Worm (Caenorhabditis elegans) whole organism, young adult: ENCODE data around the gene cyp-33E3.
A peak's percentile ranks its signal among the peaks of the same experiment; 100 is the strongest.

ENCODE experiments used
- C06A6.2 ChIP-seq: fragments of 200-800 bp; sonication (Bioruptor generic); conservative IDR thresholded peaks from 2 replicates; pipeline ENCODE4 v1.3.6; 2022; ENCODE audit warnings: missing genetic modification characterization, missing compliant biosample characterization
- C17E4.6 ChIP-seq: fragments of 200-800 bp; sonication (Bioruptor generic); IDR thresholded peaks from 2 replicates; pipeline ENCODE4 v1.3.6; 2022; ENCODE audit warnings: missing genetic modification reagents, missing genetic modification characterization, missing compliant biosample characterization
- F57C9.4 ChIP-seq: sonication (generic microtip); optimal IDR thresholded peaks from 2 replicates; lab custom pipeline; 2017; ENCODE audit warnings: mild to moderate bottlenecking, missing genetic modification characterization, missing compliant biosample characterization
- T07F8.4 ChIP-seq: sonication (generic microtip); optimal IDR thresholded peaks from 2 replicates; lab custom pipeline; 2016; ENCODE audit warnings: mild to moderate bottlenecking, missing genetic modification characterization, moderate library complexity, missing compliant biosample characterization
- Y53F4B.3 ChIP-seq: fragments of 200-800 bp; sonication (Bioruptor generic); IDR thresholded peaks from 2 replicates; pipeline ENCODE4 v1.3.6; 2022; ENCODE audit warnings: missing genetic modification reagents, missing genetic modification characterization, missing compliant biosample characterization
- Y53G8AR.9 ChIP-seq: fragments of 200-800 bp; sonication (Bioruptor generic); conservative IDR thresholded peaks from 2 replicates; pipeline ENCODE4 v1.3.6; 2022; ENCODE audit warnings: missing genetic modification reagents, missing genetic modification characterization, missing compliant biosample characterization
- Y79H2A.3 ChIP-seq: fragments of 200-800 bp; sonication (Bioruptor generic); conservative IDR thresholded peaks from 2 replicates; pipeline ENCODE4 v1.3.6; 2022; ENCODE audit warnings: missing genetic modification reagents, missing genetic modification characterization, missing compliant biosample characterization
- Y95B8A.8 ChIP-seq: fragments of 200-800 bp; sonication (Bioruptor generic); IDR thresholded peaks from 2 replicates; pipeline ENCODE4 v1.3.6; 2022; ENCODE audit warnings: missing genetic modification reagents, missing genetic modification characterization, missing compliant biosample characterization
- ama-1 ChIP-seq, 3 experiments: fragments of 150-350 bp in 1 of 3; sonication (generic microtip) in 2 of 3; optimal IDR thresholded peaks; 2 replicates each; lab custom pipeline; 2014 to 2018; ENCODE audit warnings: missing biosample characterization in 2 of 3, missing genetic modification characterization in 2 of 3, missing genetic modification reagents in 2 of 3
- atf-7 ChIP-seq: sonication (generic microtip); optimal IDR thresholded peaks from 2 replicates; lab custom pipeline; 2017; ENCODE audit warnings: mild to moderate bottlenecking, missing genetic modification characterization, missing compliant biosample characterization
- attf-3 ChIP-seq: fragments of 200-800 bp; sonication (Bioruptor generic); conservative IDR thresholded peaks from 2 replicates; pipeline ENCODE4 v1.3.6; 2022; ENCODE audit warnings: missing genetic modification reagents, missing genetic modification characterization, missing compliant biosample characterization
- attf-5 ChIP-seq: fragments of 200-800 bp; sonication (Bioruptor generic); optimal IDR thresholded peaks from 2 replicates; lab custom pipeline; 2018; ENCODE audit warnings: mild to moderate bottlenecking, missing genetic modification characterization, missing compliant biosample characterization
- bed-2 ChIP-seq: fragments of 200-800 bp; sonication (Bioruptor generic); IDR thresholded peaks from 2 replicates; pipeline ENCODE4 v1.3.6; 2022; ENCODE audit warnings: missing genetic modification reagents, missing genetic modification characterization, missing compliant biosample characterization
- cebp-1 ChIP-seq, 2 experiments: fragments of 200-800 bp in 1 of 2; sonication (Bioruptor generic) in 1 of 2; sonication (generic microtip) in 1 of 2; IDR thresholded peaks in 1 of 2; optimal IDR thresholded peaks in 1 of 2; 2 replicates each; pipeline versions ENCODE4 v1.3.6 to Lab custom; 2017 to 2022; ENCODE audit warnings: missing compliant biosample characterization in 2 of 2, missing genetic modification characterization in 2 of 2, mild to moderate bottlenecking in 1 of 2, missing genetic modification reagents in 1 of 2, moderate library complexity in 1 of 2
- ceh-100 ChIP-seq: fragments of 200-800 bp; sonication (Bioruptor generic); IDR thresholded peaks from 2 replicates; pipeline ENCODE4 v1.3.6; 2022; ENCODE audit warnings: missing genetic modification reagents, missing genetic modification characterization, missing compliant biosample characterization
- ceh-27 ChIP-seq: fragments of 200-800 bp; sonication (Bioruptor generic); optimal IDR thresholded peaks from 2 replicates; lab custom pipeline; 2018; ENCODE audit warnings: mild to moderate bottlenecking, missing genetic modification characterization, moderate library complexity, missing compliant biosample characterization
- chd-7 ChIP-seq: sonication (generic microtip); optimal IDR thresholded peaks from 2 replicates; lab custom pipeline; 2016; ENCODE audit warnings: mild to moderate bottlenecking, missing genetic modification characterization, moderate library complexity, missing compliant biosample characterization
- ekl-4 ChIP-seq: fragments of 200-800 bp; sonication (Bioruptor generic); IDR thresholded peaks from 2 replicates; pipeline ENCODE4 v1.3.6; 2022; ENCODE audit warnings: missing genetic modification reagents, missing genetic modification characterization, missing compliant biosample characterization
- hmg-20 ChIP-seq: fragments of 200-800 bp; sonication (Bioruptor generic); IDR thresholded peaks from 2 replicates; pipeline ENCODE4 v1.3.6; 2022; ENCODE audit warnings: missing genetic modification reagents, missing genetic modification characterization, missing compliant biosample characterization
- hrde-1 ChIP-seq: sonication (generic microtip); optimal IDR thresholded peaks from 2 replicates; lab custom pipeline; 2016; ENCODE audit warnings: missing genetic modification characterization, mild to moderate bottlenecking, missing compliant biosample characterization, moderate library complexity, missing genotype, missing genetic modification reagents, borderline replicate concordance
- hsf-1 ChIP-seq: fragments of 200-800 bp; sonication (Bioruptor generic); IDR thresholded peaks from 2 replicates; pipeline ENCODE4 v1.3.6; 2022; ENCODE audit warnings: missing genetic modification reagents, missing genetic modification characterization, missing compliant biosample characterization
- lag-1 ChIP-seq: fragments of 200-800 bp; sonication (Bioruptor generic); IDR thresholded peaks from 2 replicates; pipeline ENCODE4 v1.3.6; 2022; ENCODE audit warnings: missing genetic modification reagents, missing genetic modification characterization, missing compliant biosample characterization
- let-526 ChIP-seq: fragments of 200-800 bp; sonication (Bioruptor generic); IDR thresholded peaks from 2 replicates; pipeline ENCODE4 v1.3.6; 2022; ENCODE audit warnings: missing genetic modification reagents, missing genetic modification characterization, missing compliant biosample characterization
- let-607 ChIP-seq, 2 experiments: fragments of 200-800 bp in 1 of 2; sonication (Bioruptor generic) in 1 of 2; sonication (generic microtip) in 1 of 2; optimal IDR thresholded peaks; 2 replicates each; lab custom pipeline; 2016 to 2018; ENCODE audit warnings: mild to moderate bottlenecking in 2 of 2, missing compliant biosample characterization in 2 of 2, missing genetic modification characterization in 2 of 2, moderate library complexity in 2 of 2, missing genotype in 1 of 2
- lin-35 ChIP-seq, 3 experiments: fragments of 150-350 bp in 2 of 3; sonication (generic microtip) in 1 of 3; optimal IDR thresholded peaks; 2 replicates each; lab custom pipeline; 2014 to 2018; ENCODE audit warnings: missing biosample characterization in 3 of 3, missing genetic modification characterization in 3 of 3, missing genetic modification reagents in 3 of 3
- lin-40 ChIP-seq: sonication (generic microtip); optimal IDR thresholded peaks from 2 replicates; lab custom pipeline; 2016; ENCODE audit warnings: missing genetic modification characterization, mild to moderate bottlenecking, missing compliant biosample characterization, missing genotype, missing genetic modification reagents
- lir-1 ChIP-seq: fragments of 200-800 bp; sonication (Bioruptor generic); conservative IDR thresholded peaks from 2 replicates; pipeline ENCODE4 v1.3.6; 2022; ENCODE audit warnings: missing genetic modification reagents, missing genetic modification characterization, missing compliant biosample characterization
- madf-10 ChIP-seq: sonication (generic microtip); optimal IDR thresholded peaks from 2 replicates; lab custom pipeline; 2016; ENCODE audit warnings: mild to moderate bottlenecking, missing genetic modification characterization, missing compliant biosample characterization
- madf-3 ChIP-seq: fragments of 200-800 bp; sonication (Bioruptor generic); IDR thresholded peaks from 2 replicates; pipeline ENCODE4 v1.3.6; 2022; ENCODE audit warnings: missing genetic modification reagents, missing genetic modification characterization, missing compliant biosample characterization
- madf-8 ChIP-seq: fragments of 200-800 bp; sonication (Bioruptor generic); conservative IDR thresholded peaks from 2 replicates; pipeline ENCODE4 v1.3.6; 2022; ENCODE audit warnings: missing genetic modification reagents, missing genetic modification characterization, missing compliant biosample characterization
- mel-28 ChIP-seq: sonication (generic microtip); optimal IDR thresholded peaks from 2 replicates; lab custom pipeline; 2016; ENCODE audit warnings: borderline replicate concordance, mild to moderate bottlenecking, missing genetic modification characterization, missing compliant biosample characterization
- nfyb-1 ChIP-seq: fragments of 200-800 bp; sonication (Bioruptor generic); IDR thresholded peaks from 2 replicates; pipeline ENCODE4 v1.3.6; 2022; ENCODE audit warnings: missing genetic modification reagents, missing genetic modification characterization, missing compliant biosample characterization
- nhr-80 ChIP-seq: sonication (generic microtip); optimal IDR thresholded peaks from 2 replicates; lab custom pipeline; 2016; ENCODE audit warnings: missing genetic modification characterization, missing compliant biosample characterization
- snpc-1.1 ChIP-seq: sonication (generic microtip); optimal IDR thresholded peaks from 2 replicates; lab custom pipeline; 2017; ENCODE audit warnings: missing genetic modification characterization, mild to moderate bottlenecking, missing compliant biosample characterization, antibody characterized with exemption, moderate library complexity, missing genotype, missing genetic modification reagents; ENCODE audit not compliant: insufficient read depth
- snpc-1.3 ChIP-seq: sonication (generic microtip); optimal IDR thresholded peaks from 2 replicates; lab custom pipeline; 2017; ENCODE audit warnings: missing genetic modification characterization, mild to moderate bottlenecking, missing compliant biosample characterization, antibody characterized with exemption, moderate library complexity, missing genotype, missing genetic modification reagents; ENCODE audit not compliant: insufficient read depth
- snpc-4 ChIP-seq, 5 experiments: fragments of 150-350 bp in 1 of 5; sonication (generic microtip) in 4 of 5; optimal IDR thresholded peaks; 2 replicates each; lab custom pipeline; 2014 to 2018; ENCODE audit warnings: missing genetic modification characterization in 5 of 5, missing biosample characterization in 3 of 5, antibody characterized with exemption in 2 of 5, mild to moderate bottlenecking in 2 of 5, missing compliant biosample characterization in 2 of 5, missing genotype in 2 of 5, moderate library complexity in 2 of 5, missing genetic modification reagents in 1 of 5
- somi-1 ChIP-seq: fragments of 200-800 bp; sonication (Bioruptor generic); optimal IDR thresholded peaks from 2 replicates; lab custom pipeline; 2018; ENCODE audit warnings: mild to moderate bottlenecking, missing genetic modification characterization, missing compliant biosample characterization
- tbp1 ChIP-seq: fragments of 200-800 bp; sonication (Bioruptor generic); optimal IDR thresholded peaks from 2 replicates; lab custom pipeline; 2018; ENCODE audit warnings: mild to moderate bottlenecking, missing genetic modification characterization, missing compliant biosample characterization
- unc-130 ChIP-seq: sonication (generic microtip); optimal IDR thresholded peaks from 2 replicates; lab custom pipeline; 2016; ENCODE audit warnings: missing genetic modification reagents, missing genetic modification characterization, missing compliant biosample characterization
- unc-62 ChIP-seq: fragments of 150-350 bp; optimal IDR thresholded peaks from 2 replicates; lab custom pipeline; 2014; ENCODE audit warnings: missing biosample characterization, missing genetic modification reagents, missing genetic modification characterization
- zim-3 ChIP-seq: sonication (generic microtip); optimal IDR thresholded peaks from 2 replicates; lab custom pipeline; 2017; ENCODE audit warnings: mild to moderate bottlenecking, missing genetic modification characterization, moderate library complexity, missing compliant biosample characterization

cyp-33E3 gene

ce11 chrIV:8585076-8586033 lies 29.4 kb upstream of the cyp-33E3 start, which contains the start of gene catp-7:
Gene catp-7 (plus strand): TSS chrIV:8585983.
- TF ChIP-seq ekl-4 (GFP tag; lab: Robert Waterston, UW) (no peak), cebp-1 (GFP tag; IDR thresholded peaks at IDR 0.05; lab: Robert Waterston, UW) (no peak), cebp-1 (tag; optimal IDR thresholded peaks at IDR 0.05; lab: Kevin White, UChicago) (peak; percentile 58), let-607 (tag; optimal IDR thresholded peaks at IDR 0.05; lab: Kevin White, UChicago) (peak in 1 of 2 experiments; percentile 44), atf-7 (tag; lab: Kevin White, UChicago) (peak; percentile 60), F57C9.4 (no peak), hsf-1 (GFP tag; lab: Robert Waterston, UW) (peak; percentile 84; the same call in 1 of the 2 replicates), unc-130 (no peak), attf-3 (no peak), lag-1 (GFP tag; lab: Robert Waterston, UW) (no peak), zim-3 (no peak), madf-8 (no peak), hrde-1 (no peak), T07F8.4 (no peak), nhr-80 (tag; lab: Kevin White, UChicago) (peak; percentile 87), attf-5 (peak; percentile 22), Y79H2A.3 (GFP tag; lab: Robert Waterston, UW) (no peak), C06A6.2 (GFP tag; lab: Robert Waterston, UW) (no peak), let-526 (GFP tag; lab: Robert Waterston, UW) (0 out of 2 replicates have a peak, but pooled peaks have one; percentile 5), ceh-100 (GFP tag; lab: Robert Waterston, UW) (no peak), Y53G8AR.9 (0 out of 2 replicates have a peak, but pooled peaks have one; percentile 41), Y53F4B.3 (no peak), C17E4.6 (GFP tag; lab: Robert Waterston, UW) (no peak), nfyb-1 (peak; percentile 60; the same call in 1 of the 2 replicates), ama-1 (optimal IDR thresholded peaks at IDR 0.05; lab: Kevin White, UChicago) (no peak), ama-1 (GFP tag; optimal IDR thresholded peaks at IDR 0.05; lab: Kevin White, UChicago) (no peak), chd-7 (tag; lab: Kevin White, UChicago) (peak; percentile 42), snpc-4 (GFP tag; optimal IDR thresholded peaks at IDR 0.05; lab: Kevin White, UChicago) (no peak), snpc-4 (tag; optimal IDR thresholded peaks at IDR 0.05; lab: Kevin White, UChicago) (no peak), lir-1 (GFP tag; lab: Robert Waterston, UW) (0 out of 2 replicates have a peak, but pooled peaks have one; percentile 30), tbp1 (peak; percentile 23)

- TF ChIP-seq unc-62 (GFP tag; lab: Kevin White, UChicago), result peak; percentile 13
- peak; percentile 28 for TF ChIP-seq lin-40 (tag; lab: Kevin White, UChicago)
- peak; percentile 1 for TF ChIP-seq somi-1 (GFP tag; lab: Kevin White, UChicago)
- no peak for TF ChIP-seq C17E4.6 (GFP tag; lab: Robert Waterston, UW)
- TF ChIP-seq attf-5, result peak; percentile 8
- TF ChIP-seq cebp-1 (GFP tag; IDR thresholded peaks at IDR 0.05; lab: Robert Waterston, UW), result no peak
- peak; percentile 62 for TF ChIP-seq cebp-1 (tag; optimal IDR thresholded peaks at IDR 0.05; lab: Kevin White, UChicago)
- 0 out of 2 replicates have a peak, but pooled peaks have one; percentile 10 for TF ChIP-seq Y53G8AR.9
- peak; percentile 1 for TF ChIP-seq ceh-27 (GFP tag; lab: Kevin White, UChicago)
- no peak for TF ChIP-seq bed-2 (GFP tag; lab: Robert Waterston, UW)
- TF ChIP-seq nfyb-1, result peak; percentile 55; the same call in 1 of the 2 replicates
- TF ChIP-seq snpc-1.3 (tag; lab: Kevin White, UChicago), result no peak
- TF ChIP-seq tbp1, result peak; percentile 23
- TF ChIP-seq lir-1 (GFP tag; lab: Robert Waterston, UW), result no peak
- no peak for TF ChIP-seq snpc-1.1
- TF ChIP-seq mel-28 (tag; lab: Kevin White, UChicago), result no peak
- peak in 1 of 3 experiments; percentile 21 for TF ChIP-seq lin-35 (GFP tag; optimal IDR thresholded peaks at IDR 0.05; lab: Kevin White, UChicago)
- TF ChIP-seq madf-10 (tag; lab: Kevin White, UChicago), result no peak
- peak; percentile 3 to 8 for TF ChIP-seq let-607 (tag; optimal IDR thresholded peaks at IDR 0.05; lab: Kevin White, UChicago)
- TF ChIP-seq madf-3, result no peak
- no peak for TF ChIP-seq Y95B8A.8 (GFP tag; lab: Robert Waterston, UW)
- TF ChIP-seq hmg-20 (GFP tag; lab: Robert Waterston, UW), result no peak
- TF ChIP-seq, all 124 proteins: peak for 11
Observed at ce11 chrIV:8587057-8587456, 27.7 kb upstream of the cyp-33E3 start.
